Worm (Caenorhabditis elegans): ENCODE results near the gene str-260.

ce11 chrV:3543344-3543743 lies 16.4 kb downstream of the str-260 start, which contains the start of gene nhr-222:
- TF ChIP-seq pha-4 (tag; optimal IDR thresholded peaks at IDR 0.05) = no peak
- TF ChIP-seq ceh-39 (tag; optimal IDR thresholded peaks at IDR 0.05) = no peak
- TF ChIP-seq sem-2 (GFP tag; optimal IDR thresholded peaks at IDR 0.05) = no peak
- no peak for TF ChIP-seq ceh-83 (GFP tag; optimal IDR thresholded peaks at IDR 0.05)
- TF ChIP-seq snpc-4 (tag; optimal IDR thresholded peaks at IDR 0.05) = no peak
- no peak for TF ChIP-seq sptf-1 (tag; optimal IDR thresholded peaks at IDR 0.05)
- TF ChIP-seq ztf-11 (tag; optimal IDR thresholded peaks at IDR 0.05) = no peak
- TF ChIP-seq nhr-76 (tag; optimal IDR thresholded peaks at IDR 0.05) = no peak
- no peak for TF ChIP-seq mls-2 (tag; optimal IDR thresholded peaks at IDR 0.05)
- no peak for TF ChIP-seq elt-3 (tag; optimal IDR thresholded peaks at IDR 0.05)
- TF ChIP-seq bed-3 (GFP tag; optimal IDR thresholded peaks at IDR 0.05) = no peak
- no peak for TF ChIP-seq nhr-2 (tag; optimal IDR thresholded peaks at IDR 0.05)

All from whole organism, mixed stage, embryonic.